Worm (Caenorhabditis elegans) whole organism, young adult: ENCODE data around the gene pix-1.
A peak's percentile ranks its signal among the peaks of the same experiment; 100 is the strongest.

ENCODE experiments used
- B0261.1 ChIP-seq: sonication (generic microtip); optimal IDR thresholded peaks from 2 replicates; lab custom pipeline; 2016; ENCODE audit warnings: mild to moderate bottlenecking, missing genetic modification characterization, moderate library complexity, missing compliant biosample characterization
- B0336.3 ChIP-seq: fragments of 200-800 bp; sonication (Bioruptor generic); IDR thresholded peaks from 2 replicates; pipeline ENCODE4 v1.3.6; 2022; ENCODE audit warnings: missing genetic modification characterization, missing compliant biosample characterization
- C06A6.2 ChIP-seq: fragments of 200-800 bp; sonication (Bioruptor generic); conservative IDR thresholded peaks from 2 replicates; pipeline ENCODE4 v1.3.6; 2022; ENCODE audit warnings: missing genetic modification characterization, missing compliant biosample characterization
- C17E4.6 ChIP-seq: fragments of 200-800 bp; sonication (Bioruptor generic); IDR thresholded peaks from 2 replicates; pipeline ENCODE4 v1.3.6; 2022; ENCODE audit warnings: missing genetic modification reagents, missing genetic modification characterization, missing compliant biosample characterization
- D2030.7 ChIP-seq: fragments of 200-800 bp; sonication (Bioruptor generic); IDR thresholded peaks from 2 replicates; pipeline ENCODE4 v1.3.6; 2022; ENCODE audit warnings: missing genetic modification reagents, missing genetic modification characterization, missing compliant biosample characterization
- F23B12.7 ChIP-seq: sonication (generic microtip); optimal IDR thresholded peaks from 2 replicates; lab custom pipeline; 2017; ENCODE audit warnings: missing genetic modification characterization, mild to moderate bottlenecking, missing compliant biosample characterization, antibody characterized with exemption, moderate library complexity; ENCODE audit not compliant: insufficient read depth
- K11D2.4 ChIP-seq: fragments of 200-800 bp; sonication (Bioruptor generic); IDR thresholded peaks from 2 replicates; pipeline ENCODE4 v1.3.6; 2022; ENCODE audit warnings: missing genetic modification reagents, missing genetic modification characterization, missing compliant biosample characterization
- K12H6.12 ChIP-seq: fragments of 200-800 bp; sonication (Bioruptor generic); optimal IDR thresholded peaks from 2 replicates; lab custom pipeline; 2018; ENCODE audit warnings: mild to moderate bottlenecking, missing genetic modification characterization, missing compliant biosample characterization
- Y95B8A.8 ChIP-seq: fragments of 200-800 bp; sonication (Bioruptor generic); IDR thresholded peaks from 2 replicates; pipeline ENCODE4 v1.3.6; 2022; ENCODE audit warnings: missing genetic modification reagents, missing genetic modification characterization, missing compliant biosample characterization
- attf-3 ChIP-seq: fragments of 200-800 bp; sonication (Bioruptor generic); conservative IDR thresholded peaks from 2 replicates; pipeline ENCODE4 v1.3.6; 2022; ENCODE audit warnings: missing genetic modification reagents, missing genetic modification characterization, missing compliant biosample characterization
- attf-6 ChIP-seq: fragments of 200-800 bp; sonication (Bioruptor generic); IDR thresholded peaks from 2 replicates; pipeline ENCODE4 v1.3.6; 2022; ENCODE audit warnings: missing genetic modification reagents, missing genetic modification characterization, missing compliant biosample characterization
- bed-2 ChIP-seq: fragments of 200-800 bp; sonication (Bioruptor generic); IDR thresholded peaks from 2 replicates; pipeline ENCODE4 v1.3.6; 2022; ENCODE audit warnings: missing genetic modification reagents, missing genetic modification characterization, missing compliant biosample characterization
- ceh-100 ChIP-seq: fragments of 200-800 bp; sonication (Bioruptor generic); IDR thresholded peaks from 2 replicates; pipeline ENCODE4 v1.3.6; 2022; ENCODE audit warnings: missing genetic modification reagents, missing genetic modification characterization, missing compliant biosample characterization
- ceh-40 ChIP-seq: fragments of 200-800 bp; sonication (Bioruptor generic); IDR thresholded peaks from 2 replicates; pipeline ENCODE4 v1.3.6; 2022; ENCODE audit warnings: missing genetic modification characterization, missing compliant biosample characterization
- egl-18 ChIP-seq: fragments of 200-800 bp; sonication (Bioruptor generic); IDR thresholded peaks from 2 replicates; pipeline ENCODE4 v1.3.6; 2022; ENCODE audit warnings: missing genetic modification reagents, missing genetic modification characterization, missing compliant biosample characterization
- gei-17 ChIP-seq: fragments of 200-800 bp; sonication (Bioruptor generic); optimal IDR thresholded peaks from 2 replicates; lab custom pipeline; 2018; ENCODE audit warnings: mild to moderate bottlenecking, missing genetic modification characterization, missing compliant biosample characterization
- hlh-12 ChIP-seq: sonication (generic microtip); optimal IDR thresholded peaks from 2 replicates; lab custom pipeline; 2016; ENCODE audit warnings: missing genetic modification characterization, missing compliant biosample characterization
- hlh-26 ChIP-seq: fragments of 200-800 bp; sonication (Bioruptor generic); conservative IDR thresholded peaks from 2 replicates; pipeline ENCODE4 v1.3.6; 2022; ENCODE audit warnings: missing genetic modification reagents, missing genetic modification characterization, missing compliant biosample characterization
- hmg-1.2 ChIP-seq: fragments of 200-800 bp; sonication (Bioruptor generic); IDR thresholded peaks from 2 replicates; pipeline ENCODE4 v1.3.6; 2022; ENCODE audit warnings: missing genetic modification reagents, missing genetic modification characterization, missing compliant biosample characterization
- hmg-20 ChIP-seq: fragments of 200-800 bp; sonication (Bioruptor generic); IDR thresholded peaks from 2 replicates; pipeline ENCODE4 v1.3.6; 2022; ENCODE audit warnings: missing genetic modification reagents, missing genetic modification characterization, missing compliant biosample characterization
- let-526 ChIP-seq: fragments of 200-800 bp; sonication (Bioruptor generic); IDR thresholded peaks from 2 replicates; pipeline ENCODE4 v1.3.6; 2022; ENCODE audit warnings: missing genetic modification reagents, missing genetic modification characterization, missing compliant biosample characterization
- lin-26 ChIP-seq: fragments of 200-800 bp; sonication (Bioruptor generic); IDR thresholded peaks from 2 replicates; pipeline ENCODE4 v1.3.6; 2022; ENCODE audit warnings: missing genetic modification reagents, missing genetic modification characterization, missing compliant biosample characterization
- lin-35 ChIP-seq, 3 experiments: fragments of 150-350 bp in 2 of 3; sonication (generic microtip) in 1 of 3; optimal IDR thresholded peaks; 2 replicates each; lab custom pipeline; 2014 to 2018; ENCODE audit warnings: missing biosample characterization in 3 of 3, missing genetic modification characterization in 3 of 3, missing genetic modification reagents in 3 of 3
- lin-40 ChIP-seq: sonication (generic microtip); optimal IDR thresholded peaks from 2 replicates; lab custom pipeline; 2016; ENCODE audit warnings: missing genetic modification characterization, mild to moderate bottlenecking, missing compliant biosample characterization, missing genotype, missing genetic modification reagents
- lsy-27 ChIP-seq: sonication (generic microtip); optimal IDR thresholded peaks from 2 replicates; lab custom pipeline; 2017; ENCODE audit warnings: missing genetic modification characterization, mild to moderate bottlenecking, missing compliant biosample characterization, antibody characterized with exemption, missing genotype, borderline replicate concordance; ENCODE audit not compliant: insufficient read depth
- madf-3 ChIP-seq: fragments of 200-800 bp; sonication (Bioruptor generic); IDR thresholded peaks from 2 replicates; pipeline ENCODE4 v1.3.6; 2022; ENCODE audit warnings: missing genetic modification reagents, missing genetic modification characterization, missing compliant biosample characterization
- madf-6 ChIP-seq: fragments of 200-800 bp; sonication (Bioruptor generic); IDR thresholded peaks from 2 replicates; pipeline ENCODE4 v1.3.6; 2022; ENCODE audit warnings: missing genetic modification reagents, missing genetic modification characterization, missing compliant biosample characterization
- mcd-1 ChIP-seq: fragments of 200-800 bp; sonication (Bioruptor generic); IDR thresholded peaks from 2 replicates; pipeline ENCODE4 v1.3.6; 2022; ENCODE audit warnings: missing genetic modification reagents, missing genetic modification characterization, missing compliant biosample characterization
- mel-28 ChIP-seq: sonication (generic microtip); optimal IDR thresholded peaks from 2 replicates; lab custom pipeline; 2016; ENCODE audit warnings: borderline replicate concordance, mild to moderate bottlenecking, missing genetic modification characterization, missing compliant biosample characterization
- mes-4 ChIP-seq: sonication (generic microtip); optimal IDR thresholded peaks from 2 replicates; lab custom pipeline; 2016; ENCODE audit warnings: missing genotype, missing genetic modification characterization, missing compliant biosample characterization
- nhr-27 ChIP-seq: fragments of 200-800 bp; sonication (Bioruptor generic); optimal IDR thresholded peaks from 2 replicates; lab custom pipeline; 2018; ENCODE audit warnings: mild to moderate bottlenecking, missing genetic modification characterization, moderate library complexity, missing compliant biosample characterization
- nhr-90 ChIP-seq: sonication (generic microtip); optimal IDR thresholded peaks from 2 replicates; lab custom pipeline; 2016; ENCODE audit warnings: missing genotype, mild to moderate bottlenecking, missing genetic modification characterization, missing compliant biosample characterization
- pbrm-1 ChIP-seq: fragments of 200-800 bp; sonication (Bioruptor generic); IDR thresholded peaks from 2 replicates; pipeline ENCODE4 v1.3.6; 2022; ENCODE audit warnings: missing genetic modification reagents, missing genetic modification characterization, missing compliant biosample characterization
- rpc-1 ChIP-seq, 2 experiments: fragments of 150-350 bp in 1 of 2; sonication (generic microtip) in 1 of 2; optimal IDR thresholded peaks; 2 replicates each; lab custom pipeline; 2014 to 2018; ENCODE audit warnings: missing biosample characterization in 1 of 2, missing genetic modification characterization in 1 of 2, missing genetic modification reagents in 1 of 2, missing genotype in 1 of 2
- snpc-1.1 ChIP-seq: sonication (generic microtip); optimal IDR thresholded peaks from 2 replicates; lab custom pipeline; 2017; ENCODE audit warnings: missing genetic modification characterization, mild to moderate bottlenecking, missing compliant biosample characterization, antibody characterized with exemption, moderate library complexity, missing genotype, missing genetic modification reagents; ENCODE audit not compliant: insufficient read depth
- snpc-1.3 ChIP-seq: sonication (generic microtip); optimal IDR thresholded peaks from 2 replicates; lab custom pipeline; 2017; ENCODE audit warnings: missing genetic modification characterization, mild to moderate bottlenecking, missing compliant biosample characterization, antibody characterized with exemption, moderate library complexity, missing genotype, missing genetic modification reagents; ENCODE audit not compliant: insufficient read depth
- snpc-3.4 ChIP-seq: sonication (generic microtip); optimal IDR thresholded peaks from 2 replicates; lab custom pipeline; 2017; ENCODE audit warnings: missing genetic modification characterization, mild to moderate bottlenecking, missing compliant biosample characterization, antibody characterized with exemption, moderate library complexity, missing genotype, missing genetic modification reagents
- snpc-4 ChIP-seq, 5 experiments: fragments of 150-350 bp in 1 of 5; sonication (generic microtip) in 4 of 5; optimal IDR thresholded peaks; 2 replicates each; lab custom pipeline; 2014 to 2018; ENCODE audit warnings: missing genetic modification characterization in 5 of 5, missing biosample characterization in 3 of 5, antibody characterized with exemption in 2 of 5, mild to moderate bottlenecking in 2 of 5, missing compliant biosample characterization in 2 of 5, missing genotype in 2 of 5, moderate library complexity in 2 of 5, missing genetic modification reagents in 1 of 5
- tbp1 ChIP-seq: fragments of 200-800 bp; sonication (Bioruptor generic); optimal IDR thresholded peaks from 2 replicates; lab custom pipeline; 2018; ENCODE audit warnings: mild to moderate bottlenecking, missing genetic modification characterization, missing compliant biosample characterization
- tlf-1 ChIP-seq: fragments of 200-800 bp; sonication (Bioruptor generic); optimal IDR thresholded peaks from 2 replicates; lab custom pipeline; 2018; ENCODE audit warnings: mild to moderate bottlenecking, missing genetic modification characterization, missing compliant biosample characterization
- unc-62 ChIP-seq: fragments of 150-350 bp; optimal IDR thresholded peaks from 2 replicates; lab custom pipeline; 2014; ENCODE audit warnings: missing biosample characterization, missing genetic modification reagents, missing genetic modification characterization
- zim-3 ChIP-seq: sonication (generic microtip); optimal IDR thresholded peaks from 2 replicates; lab custom pipeline; 2017; ENCODE audit warnings: mild to moderate bottlenecking, missing genetic modification characterization, moderate library complexity, missing compliant biosample characterization
- ztf-25 ChIP-seq: fragments of 200-800 bp; sonication (Bioruptor generic); IDR thresholded peaks from 2 replicates; pipeline ENCODE4 v1.3.6; 2022; ENCODE audit warnings: missing genetic modification reagents, missing genetic modification characterization, missing compliant biosample characterization

The pix-1 gene

DNA sequence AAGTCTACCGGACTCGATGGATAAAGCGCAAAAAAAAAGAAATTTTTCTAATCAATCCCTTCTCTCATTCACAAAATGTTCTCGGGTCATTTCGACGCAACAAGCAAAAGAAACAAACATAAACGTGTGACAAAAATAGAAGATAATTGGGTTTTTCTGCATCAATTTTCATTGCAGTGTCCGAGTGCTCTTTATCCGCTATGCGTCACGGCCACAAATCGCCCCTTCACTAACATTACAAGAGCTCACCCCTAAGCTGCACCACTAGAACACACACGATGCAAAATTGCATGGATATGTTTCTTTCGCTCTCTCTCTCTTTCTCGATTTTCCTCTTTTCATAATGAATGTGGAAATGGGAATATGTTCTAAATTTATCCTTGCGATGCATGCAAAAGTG is 30.9 kb upstream of the pix-1 start:
- TF ChIP-seq ceh-100 (GFP tag; lab: Robert Waterston, UW) = no peak
- peak in 1 of 3 experiments; percentile 19 for TF ChIP-seq lin-35 (GFP tag; optimal IDR thresholded peaks at IDR 0.05; lab: Kevin White, UChicago)

DNA sequence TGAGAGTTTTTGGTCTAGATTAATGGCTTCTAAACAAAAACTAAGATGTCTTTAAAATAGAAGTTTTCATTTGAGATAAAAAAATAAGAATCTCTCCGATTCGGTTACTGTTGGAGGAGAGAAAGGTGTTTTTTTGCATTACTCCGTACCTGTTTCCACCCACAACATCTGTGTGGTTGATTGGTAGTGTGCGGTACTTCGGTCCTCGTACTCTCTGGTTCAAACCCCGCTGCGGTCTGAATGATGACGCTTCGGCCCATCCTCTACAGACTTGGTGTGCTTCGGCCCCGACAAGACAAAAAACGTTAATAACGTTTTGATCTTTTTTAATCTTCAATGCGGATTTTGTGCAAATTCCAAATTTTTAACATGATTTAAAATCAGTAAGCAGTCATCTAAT is 29.6 kb upstream of the pix-1 start:
- TF ChIP-seq lsy-27 (no peak), hmg-1.2 (GFP tag; lab: Robert Waterston, UW) (no peak), Y95B8A.8 (no peak), B0261.1 (tag; lab: Kevin White, UChicago) (peak; percentile 53), mes-4 (no peak), C06A6.2 (GFP tag; lab: Robert Waterston, UW) (no peak), tbp1 (GFP tag; lab: Kevin White, UChicago) (peak; percentile 72), hlh-26 (GFP tag; lab: Robert Waterston, UW) (no peak), gei-17 (GFP tag; lab: Kevin White, UChicago) (no peak), snpc-4 (GFP tag; optimal IDR thresholded peaks at IDR 0.05; lab: Kevin White, UChicago) (no peak), snpc-4 (tag; optimal IDR thresholded peaks at IDR 0.05; lab: Kevin White, UChicago) (peak in 1 of 4 experiments; percentile 39), rpc-1 (optimal IDR thresholded peaks at IDR 0.05; lab: Kevin White, UChicago) (peak; percentile 54), rpc-1 (tag; optimal IDR thresholded peaks at IDR 0.05; lab: Kevin White, UChicago) (peak; percentile 80), F23B12.7 (tag; lab: Kevin White, UChicago) (no peak), K12H6.12 (tag; lab: Kevin White, UChicago) (no peak), ztf-25 (GFP tag; lab: Robert Waterston, UW) (no peak), mel-28 (tag; lab: Kevin White, UChicago) (no peak), hlh-12 (tag; lab: Kevin White, UChicago) (no peak), let-526 (GFP tag; lab: Robert Waterston, UW) (no peak), nhr-90 (no peak), hmg-20 (GFP tag; lab: Robert Waterston, UW) (no peak), snpc-1.3 (tag; lab: Kevin White, UChicago) (no peak), attf-6 (GFP tag; lab: Robert Waterston, UW) (no peak), ceh-40 (GFP tag; lab: Robert Waterston, UW) (no peak), madf-6 (GFP tag; lab: Robert Waterston, UW) (no peak), C17E4.6 (GFP tag; lab: Robert Waterston, UW) (no peak), D2030.7 (GFP tag; lab: Robert Waterston, UW) (0 out of 2 replicates have a peak, but pooled peaks have one; percentile 27)
- TF ChIP-seq, all 124 proteins: peak for 5

- TF ChIP-seq nhr-90 (peak; percentile 89), bed-2 (GFP tag; lab: Robert Waterston, UW) (0 out of 2 replicates have a peak, but pooled peaks have one; percentile 60), snpc-1.1 (no peak), pbrm-1 (GFP tag; lab: Robert Waterston, UW) (peak; percentile 94), madf-3 (GFP tag; lab: Robert Waterston, UW) (peak; percentile 83), unc-62 (GFP tag; lab: Kevin White, UChicago) (peak; percentile 50), mcd-1 (GFP tag; lab: Robert Waterston, UW) (peak; percentile 92), attf-6 (GFP tag; lab: Robert Waterston, UW) (no peak), D2030.7 (GFP tag; lab: Robert Waterston, UW) (no peak), K11D2.4 (GFP tag; lab: Robert Waterston, UW) (peak; percentile 99), zim-3 (tag; lab: Kevin White, UChicago) (peak; percentile 67), snpc-3.4 (peak; percentile 23), tlf-1 (GFP tag; lab: Kevin White, UChicago) (peak; percentile 97), nhr-27 (tag; lab: Kevin White, UChicago) (peak; percentile 97), F23B12.7 (tag; lab: Kevin White, UChicago) (peak; percentile 98), lin-26 (GFP tag; lab: Robert Waterston, UW) (peak; percentile 81), attf-3 (peak; percentile 74), egl-18 (GFP tag; lab: Robert Waterston, UW) (peak; percentile 98), lin-40 (peak; percentile 100), B0336.3 (GFP tag; lab: Robert Waterston, UW) (peak; percentile 99)
Measured at ce11 chrX:13700642-13701233, 26.4 kb upstream of the pix-1 start.
